Worm (Caenorhabditis elegans): ENCODE results near the gene acl-1.

The acl-1 gene

DNA sequence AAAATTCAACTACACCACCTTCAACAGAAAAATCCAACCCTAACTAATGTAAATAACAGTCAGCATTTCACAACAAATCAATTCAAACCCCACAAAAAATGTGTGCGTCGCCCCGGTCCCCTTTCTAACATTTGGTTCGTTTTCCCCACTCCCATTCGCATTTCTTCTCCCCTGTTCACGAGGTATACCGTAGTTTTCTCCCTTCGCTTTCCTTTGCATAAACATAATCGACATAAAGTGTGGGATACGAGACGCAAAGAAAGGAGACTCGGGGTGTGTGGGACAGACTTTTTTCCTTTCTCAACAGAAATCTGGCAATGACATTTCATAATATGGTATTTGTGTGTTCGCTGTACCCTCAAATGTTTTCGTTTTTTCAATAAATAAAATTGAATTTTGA is 38.3 kb upstream of the acl-1 start:
- peak; percentile 90 for TF ChIP-seq sdc-2 (tag; optimal IDR thresholded peaks at IDR 0.05)
- no peak for TF ChIP-seq mec-3 (tag; optimal IDR thresholded peaks at IDR 0.05; ENCODE audit: borderline replicate concordance)
- no peak for TF ChIP-seq dmd-4 (tag; optimal IDR thresholded peaks at IDR 0.05; ENCODE audit: borderline replicate concordance)
- TF ChIP-seq syd-9 (tag; optimal IDR thresholded peaks at IDR 0.05): no peak
- no peak for TF ChIP-seq fkh-6 (tag; optimal IDR thresholded peaks at IDR 0.05)
- TF ChIP-seq C08G9.2 (tag; optimal IDR thresholded peaks at IDR 0.05): no peak
- no peak for TF ChIP-seq nhr-11 (tag; optimal IDR thresholded peaks at IDR 0.05)
- TF ChIP-seq ceh-24 (tag; optimal IDR thresholded peaks at IDR 0.05): no peak

ce11 chrX:15814548-15814947 is 35.1 kb upstream of the acl-1 start:
- TF ChIP-seq elt-2 (tag; optimal IDR thresholded peaks at IDR 0.05) (no peak), fkh-6 (tag; optimal IDR thresholded peaks at IDR 0.05) (no peak), ceh-6 (GFP tag; optimal IDR thresholded peaks at IDR 0.05) (no peak), sdc-2 (tag; optimal IDR thresholded peaks at IDR 0.05) (no peak), pha-4 (tag; optimal IDR thresholded peaks at IDR 0.05) (no peak), dmd-4 (tag; optimal IDR thresholded peaks at IDR 0.05; ENCODE audit: borderline replicate concordance) (no peak)

ce11 chrX:15822197-15822596 is 27.5 kb upstream of the acl-1 start, which contains the start of gene Y7A5A.8:
Gene Y7A5A.8, plus strand, starts transcription at chrX:15822497.
- TF ChIP-seq pax-1 (tag; optimal IDR thresholded peaks at IDR 0.05) (no peak), pqm-1 (tag; optimal IDR thresholded peaks at IDR 0.05) (no peak), ceh-31 (tag; optimal IDR thresholded peaks at IDR 0.05) (no peak), ceh-6 (GFP tag; optimal IDR thresholded peaks at IDR 0.05) (no peak), che-1 (tag; optimal IDR thresholded peaks at IDR 0.05) (no peak), pros-1 (tag; optimal IDR thresholded peaks at IDR 0.05) (no peak), ama-1 (optimal IDR thresholded peaks at IDR 0.05) (no peak), ceh-9 (tag; optimal IDR thresholded peaks at IDR 0.05) (no peak), rnt-1 (tag; optimal IDR thresholded peaks at IDR 0.05) (no peak), nhr-11 (tag; optimal IDR thresholded peaks at IDR 0.05) (no peak), ztf-16 (tag; optimal IDR thresholded peaks at IDR 0.05) (no peak)

ce11 chrX:15826866-15827265 is 22.8 kb upstream of the acl-1 start, which contains the start of gene Y7A5A.9:
Gene Y7A5A.9, plus strand, starts transcription at chrX:15827166.
- TF ChIP-seq eyg-1 (tag; optimal IDR thresholded peaks at IDR 0.05): no peak
- TF ChIP-seq nfya-1 (tag; optimal IDR thresholded peaks at IDR 0.05): no peak
- TF ChIP-seq pat-9 (tag; optimal IDR thresholded peaks at IDR 0.05): no peak
- TF ChIP-seq fkh-10 (GFP tag; optimal IDR thresholded peaks at IDR 0.05): no peak
- TF ChIP-seq lim-6 (tag; optimal IDR thresholded peaks at IDR 0.05): no peak
- TF ChIP-seq hlh-15 (tag; optimal IDR thresholded peaks at IDR 0.05): no peak
- no peak for TF ChIP-seq fax-1 (tag; optimal IDR thresholded peaks at IDR 0.05)

DNA sequence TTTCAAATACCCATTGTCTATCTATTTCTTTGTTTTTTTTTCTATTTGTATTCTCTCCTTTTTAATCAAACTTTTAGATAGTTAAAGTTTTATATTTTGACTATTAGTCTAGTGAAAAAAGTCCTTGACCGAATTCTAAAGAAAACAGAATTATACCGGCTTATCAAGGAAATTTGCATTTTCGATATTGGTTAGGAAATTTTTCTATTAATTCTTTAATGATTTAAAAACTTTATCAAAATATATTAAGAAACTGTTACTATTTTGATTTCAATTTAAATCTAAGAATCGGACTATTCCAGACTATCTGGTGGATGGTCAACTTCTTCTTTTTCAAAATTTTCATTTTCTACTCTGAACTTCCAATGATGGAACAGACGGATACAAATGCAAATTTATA is 21.6 kb upstream of the acl-1 start, which contains the start of gene Y7A5A.20:
Y7A5A.20 (plus strand) TSS at position 301 of the 400 bp plus-strand sequence.
- TF ChIP-seq sox-4 (tag; optimal IDR thresholded peaks at IDR 0.05) (no peak), hlh-13 (GFP tag; optimal IDR thresholded peaks at IDR 0.05) (no peak), lim-6 (tag; optimal IDR thresholded peaks at IDR 0.05) (no peak), F13H6.1 (tag; optimal IDR thresholded peaks at IDR 0.05) (no peak), hlh-15 (tag; optimal IDR thresholded peaks at IDR 0.05) (no peak), ceh-14 (tag; optimal IDR thresholded peaks at IDR 0.05) (no peak), gmeb-2 (tag; optimal IDR thresholded peaks at IDR 0.05) (no peak), C38D4.7 (GFP tag; optimal IDR thresholded peaks at IDR 0.05) (no peak), ceh-31 (tag; optimal IDR thresholded peaks at IDR 0.05) (no peak), ttx-3 (tag; optimal IDR thresholded peaks at IDR 0.05) (no peak), ceh-18 (tag; optimal IDR thresholded peaks at IDR 0.05) (no peak)

Measured in whole organism, late embryonic.